Fruit fly (Drosophila melanogaster) whole organism, embryonic: Measurements from ENCODE around the gene CG32487.

Source experiments
- Aef1 ChIP-seq: fragments of 200-800 bp; sonication (Bioruptor generic); IDR thresholded peaks from 3 replicates; pipeline ENCODE4 v1.3.6; 2022; ENCODE audit warnings: missing biosample characterization, missing genetic modification characterization
- CG10274 ChIP-seq: fragments of 200-800 bp; sonication (Bioruptor generic); optimal IDR thresholded peaks from 3 replicates; lab custom pipeline; 2017; ENCODE audit warnings: missing biosample characterization, mild to moderate bottlenecking, missing genetic modification characterization
- CG10366 ChIP-seq: fragments of 200-800 bp; sonication (Bioruptor generic); IDR thresholded peaks from 2 replicates; pipeline ENCODE4 v1.3.6; 2022; ENCODE audit warnings: missing biosample characterization, missing genetic modification characterization
- CG11560 ChIP-seq: fragments of 200-800 bp; sonication (Bioruptor generic); IDR thresholded peaks from 3 replicates; pipeline ENCODE4 v1.3.6; 2022; ENCODE audit warnings: missing biosample characterization, missing genetic modification characterization
- CG12155 ChIP-seq: fragments of 200-800 bp; sonication (Bioruptor generic); optimal IDR thresholded peaks from 3 replicates; lab custom pipeline; 2016; ENCODE audit warnings: missing biosample characterization, missing genetic modification characterization
- CG12659 ChIP-seq: fragments of 200-800 bp; sonication (Bioruptor generic); optimal IDR thresholded peaks from 3 replicates; lab custom pipeline; 2017; ENCODE audit warnings: mild to moderate bottlenecking, missing biosample characterization, missing genetic modification reagents, missing genetic modification characterization
- CG13775 ChIP-seq: fragments of 200-800 bp; sonication (Bioruptor generic); optimal IDR thresholded peaks from 3 replicates; lab custom pipeline; 2017; ENCODE audit warnings: missing biosample characterization, mild to moderate bottlenecking, missing genetic modification characterization
- CG14965 ChIP-seq: fragments of 200-800 bp; sonication (Bioruptor generic); optimal IDR thresholded peaks from 2 replicates; lab custom pipeline; 2016; ENCODE audit warnings: missing biosample characterization, missing genetic modification characterization, borderline replicate concordance
- CG15601 ChIP-seq: fragments of 200-800 bp; sonication (Bioruptor generic); optimal IDR thresholded peaks from 3 replicates; lab custom pipeline; 2019; ENCODE audit warnings: missing biosample characterization, mild to moderate bottlenecking, missing genetic modification characterization, moderate library complexity
- CG18011 ChIP-seq: fragments of 200-800 bp; sonication (Bioruptor generic); optimal IDR thresholded peaks from 2 replicates; lab custom pipeline; 2017; ENCODE audit warnings: missing biosample characterization, missing genetic modification characterization, mild to moderate bottlenecking, moderate library complexity, missing genotype
- CG18619 ChIP-seq: fragments of 200-800 bp; sonication (Bioruptor generic); optimal IDR thresholded peaks from 3 replicates; lab custom pipeline; 2017; ENCODE audit warnings: missing biosample characterization, mild to moderate bottlenecking, missing genetic modification characterization
- CG31441 ChIP-seq: fragments of 200-800 bp; sonication (Bioruptor generic); IDR thresholded peaks from 2 replicates; pipeline ENCODE4 v1.3.6; 2022; ENCODE audit warnings: missing biosample characterization, missing genetic modification characterization
- CG33557 ChIP-seq: fragments of 200-800 bp; sonication (Bioruptor generic); optimal IDR thresholded peaks from 2 replicates; lab custom pipeline; 2019; ENCODE audit warnings: missing biosample characterization, mild to moderate bottlenecking, missing genetic modification characterization, moderate library complexity
- CG6272 ChIP-seq: fragments of 200-800 bp; sonication (Bioruptor generic); IDR thresholded peaks from 2 replicates; pipeline ENCODE4 v1.3.6; 2022; ENCODE audit warnings: missing biosample characterization, missing genetic modification characterization
- CG6654 ChIP-seq: fragments of 200-800 bp; sonication (Bioruptor generic); optimal IDR thresholded peaks from 2 replicates; lab custom pipeline; 2017; ENCODE audit warnings: missing biosample characterization, mild to moderate bottlenecking, missing genetic modification characterization
- CG8765 ChIP-seq: fragments of 200-800 bp; sonication (Bioruptor generic); IDR thresholded peaks from 2 replicates; pipeline ENCODE4 v1.3.6; 2022; ENCODE audit warnings: missing biosample characterization, missing genetic modification characterization
- CG9215 ChIP-seq: fragments of 200-800 bp; sonication (Bioruptor generic); IDR thresholded peaks from 2 replicates; pipeline ENCODE4 v1.3.6; 2022; ENCODE audit warnings: missing biosample characterization, missing genetic modification characterization
- CG9437 ChIP-seq: fragments of 200-800 bp; sonication (Bioruptor generic); optimal IDR thresholded peaks from 2 replicates; lab custom pipeline; 2018; ENCODE audit warnings: missing biosample characterization, mild to moderate bottlenecking, missing genetic modification characterization
- CG9727 ChIP-seq: fragments of 200-800 bp; sonication (Bioruptor generic); optimal IDR thresholded peaks from 3 replicates; lab custom pipeline; 2017; ENCODE audit warnings: missing biosample characterization, mild to moderate bottlenecking, missing genetic modification characterization
- Deaf1 ChIP-seq: fragments of 200-800 bp; optimal IDR thresholded peaks from 3 replicates; lab custom pipeline; 2019; ENCODE audit warnings: missing biosample characterization, mild to moderate bottlenecking, missing genetic modification characterization, moderate library complexity
- Drgx ChIP-seq: fragments of 200-800 bp; sonication (Bioruptor generic); IDR thresholded peaks from 2 replicates; pipeline ENCODE4 v1.3.6; 2022; ENCODE audit warnings: missing biosample characterization, missing genetic modification characterization
- E2f1 ChIP-seq: fragments of 200-800 bp; sonication (Bioruptor generic); IDR thresholded peaks from 2 replicates; pipeline ENCODE4 v1.3.6; 2022; ENCODE audit warnings: missing biosample characterization, missing genetic modification characterization
- Fer3 ChIP-seq: fragments of 200-800 bp; sonication (Bioruptor generic); optimal IDR thresholded peaks from 2 replicates; lab custom pipeline; 2018; ENCODE audit warnings: missing biosample characterization, mild to moderate bottlenecking, missing genetic modification characterization, moderate library complexity
- Gsc ChIP-seq: fragments of 200-800 bp; sonication (Bioruptor generic); IDR thresholded peaks from 2 replicates; pipeline ENCODE4 v1.3.6; 2022; ENCODE audit warnings: missing biosample characterization, missing genetic modification characterization
- Hand ChIP-seq: fragments of 200-800 bp; sonication (Bioruptor generic); optimal IDR thresholded peaks from 2 replicates; lab custom pipeline; 2017; ENCODE audit warnings: mild to moderate bottlenecking, missing biosample characterization, missing genetic modification reagents, missing genetic modification characterization
- HmgD ChIP-seq: fragments of 200-800 bp; sonication (Bioruptor generic); optimal IDR thresholded peaks from 3 replicates; lab custom pipeline; 2016; ENCODE audit warnings: missing biosample characterization, missing genetic modification characterization
- Hr3 ChIP-seq: fragments of 200-800 bp; sonication (Bioruptor generic); optimal IDR thresholded peaks from 3 replicates; lab custom pipeline; 2016; ENCODE audit warnings: missing biosample characterization, missing genetic modification characterization
- NC2β ChIP-seq: fragments of 200-800 bp; sonication (Bioruptor generic); optimal IDR thresholded peaks from 2 replicates; lab custom pipeline; 2016; ENCODE audit warnings: missing biosample characterization, missing genetic modification characterization
- Nf-YB ChIP-seq: fragments of 200-800 bp; sonication (Bioruptor generic); optimal IDR thresholded peaks from 3 replicates; lab custom pipeline; 2019; ENCODE audit warnings: missing biosample characterization, mild to moderate bottlenecking, missing genetic modification characterization, moderate library complexity
- Oaz ChIP-seq: fragments of 200-800 bp; sonication (Bioruptor generic); IDR thresholded peaks from 2 replicates; pipeline ENCODE4 v1.3.6; 2022; ENCODE audit warnings: missing biosample characterization, missing genetic modification characterization
- PHDP ChIP-seq: fragments of 200-800 bp; sonication (Bioruptor generic); optimal IDR thresholded peaks from 3 replicates; lab custom pipeline; 2018; ENCODE audit warnings: missing biosample characterization, mild to moderate bottlenecking, missing genetic modification characterization, moderate library complexity
- Pdp1 ChIP-seq, 2 experiments: fragments of 200-800 bp; sonication (Bioruptor generic); optimal IDR thresholded peaks; 3 replicates each; lab custom pipeline; 2016; ENCODE audit warnings: missing biosample characterization in 2 of 2, missing genetic modification characterization in 2 of 2, mild to moderate bottlenecking in 1 of 2, moderate library complexity in 1 of 2
- Ptx1 ChIP-seq: fragments of 200-800 bp; sonication (Bioruptor generic); IDR thresholded peaks from 2 replicates; pipeline ENCODE4 v1.3.6; 2022; ENCODE audit warnings: missing biosample characterization, missing genetic modification characterization
- Six4 ChIP-seq: fragments of 200-800 bp; sonication (Bioruptor generic); optimal IDR thresholded peaks from 2 replicates; lab custom pipeline; 2016; ENCODE audit warnings: missing biosample characterization, missing genetic modification characterization
- Ssrp ChIP-seq: fragments of 200-800 bp; sonication (Bioruptor generic); optimal IDR thresholded peaks from 2 replicates; lab custom pipeline; 2018; ENCODE audit warnings: missing biosample characterization, mild to moderate bottlenecking, missing genetic modification characterization, moderate library complexity
- Vsx1 ChIP-seq: fragments of 200-800 bp; sonication (Bioruptor generic); optimal IDR thresholded peaks from 2 replicates; lab custom pipeline; 2017; ENCODE audit warnings: missing biosample characterization, mild to moderate bottlenecking, missing genetic modification characterization, missing genetic modification reagents
- bcd ChIP-seq: fragments of 200-800 bp; sonication (Bioruptor generic); optimal IDR thresholded peaks from 2 replicates; lab custom pipeline; 2017; ENCODE audit warnings: missing biosample characterization, mild to moderate bottlenecking, missing genetic modification characterization
- cg ChIP-seq: fragments of 200-800 bp; sonication (Bioruptor generic); optimal IDR thresholded peaks from 3 replicates; lab custom pipeline; 2019; ENCODE audit warnings: missing biosample characterization, mild to moderate bottlenecking, missing genetic modification characterization, moderate library complexity
- disco-r ChIP-seq: fragments of 200-800 bp; sonication (Bioruptor generic); optimal IDR thresholded peaks from 2 replicates; lab custom pipeline; 2016; ENCODE audit warnings: missing biosample characterization, missing genetic modification characterization
- dmrt11E ChIP-seq: fragments of 200-800 bp; sonication (Bioruptor generic); optimal IDR thresholded peaks from 3 replicates; lab custom pipeline; 2018; ENCODE audit warnings: missing biosample characterization, mild to moderate bottlenecking, missing genetic modification characterization, moderate library complexity
- ems ChIP-seq: fragments of 200-800 bp; sonication (Bioruptor generic); optimal IDR thresholded peaks from 3 replicates; lab custom pipeline; 2016; ENCODE audit warnings: missing biosample characterization, missing genetic modification characterization
- lola ChIP-seq, 3 experiments: fragments of >200 bp in 2 of 3; fragments of 200-800 bp in 1 of 3; sonication (Bioruptor generic) in 1 of 3; optimal IDR thresholded peaks; 2 replicates each; lab custom pipeline; 2017 to 2019; ENCODE audit warnings: missing biosample characterization in 3 of 3, missing genetic modification characterization in 3 of 3, mild to moderate bottlenecking in 1 of 3, moderate library complexity in 1 of 3
- oc ChIP-seq: fragments of 200-800 bp; sonication (Bioruptor generic); optimal IDR thresholded peaks from 2 replicates; lab custom pipeline; 2018; ENCODE audit warnings: missing biosample characterization, mild to moderate bottlenecking, missing genetic modification characterization, moderate library complexity
- org-1 ChIP-seq: fragments of 200-800 bp; sonication (Bioruptor generic); optimal IDR thresholded peaks from 2 replicates; lab custom pipeline; 2017; ENCODE audit warnings: missing biosample characterization, missing genetic modification characterization
- pan ChIP-seq, 4 experiments: fragments of >200 bp in 3 of 4; fragments of 200-800 bp in 1 of 4; sonication (Bioruptor generic) in 1 of 4; optimal IDR thresholded peaks in 3 of 4; IDR thresholded peaks in 1 of 4; 2 replicates each; pipeline versions ENCODE4 v1.3.6 to Lab custom; 2017 to 2022; ENCODE audit warnings: missing biosample characterization in 2 of 4, missing genetic modification characterization in 2 of 4, mixed read lengths in 1 of 4
- phol ChIP-seq: fragments of 200-800 bp; sonication (Bioruptor generic); optimal IDR thresholded peaks from 3 replicates; lab custom pipeline; 2018; ENCODE audit warnings: missing biosample characterization, mild to moderate bottlenecking, missing genetic modification characterization, moderate library complexity
- pita ChIP-seq: fragments of 200-800 bp; sonication (Bioruptor generic); optimal IDR thresholded peaks from 2 replicates; lab custom pipeline; 2017; ENCODE audit warnings: missing biosample characterization, mild to moderate bottlenecking, missing genetic modification characterization
- sna ChIP-seq: fragments of 200-800 bp; sonication (Bioruptor generic); IDR thresholded peaks from 2 replicates; pipeline ENCODE4 v1.3.6; 2022; ENCODE audit warnings: missing biosample characterization, missing genetic modification characterization; ENCODE audit not compliant: partially characterized antibody
- toy ChIP-seq: fragments of 200-800 bp; sonication (Bioruptor generic); IDR thresholded peaks from 2 replicates; pipeline ENCODE4 v1.3.6; 2022; ENCODE audit warnings: missing biosample characterization, missing genetic modification characterization

Gene CG32487

DNA sequence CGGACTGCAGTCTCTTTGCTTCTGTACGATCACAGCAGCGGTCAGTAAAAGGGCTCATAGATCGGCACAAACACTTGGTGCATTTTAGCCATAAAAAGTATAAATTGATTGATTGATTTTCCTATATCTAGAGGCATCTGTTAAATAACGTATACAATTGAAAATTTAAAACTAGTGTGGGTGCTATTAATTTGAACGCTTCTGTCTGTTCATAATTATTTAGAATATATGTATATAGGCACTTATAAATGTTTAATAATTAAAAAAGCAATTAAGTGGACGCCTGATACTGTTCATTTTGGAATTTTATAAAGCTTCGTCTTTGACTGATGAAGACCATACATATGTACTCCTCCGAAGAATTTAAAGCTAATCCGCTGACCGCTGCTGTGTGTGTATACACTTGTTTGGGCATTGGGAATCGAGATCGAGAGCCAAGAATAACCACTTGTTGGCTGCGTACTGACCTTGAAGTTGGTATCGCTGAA lies 28.2 kb upstream of the CG32487 start (continued):
- TF ChIP-seq CG18619 (peak; percentile 32), pan (optimal IDR thresholded peaks at IDR 0.05; lab: Kevin White, UChicago) (no peak), pan (GFP tag; optimal IDR thresholded peaks at IDR 0.05 in 1 of 2, IDR thresholded peaks at IDR 0.05 in 1 of 2) (peak in 1 of 2 experiments; percentile 60), Six4 (GFP tag; lab: Kevin White, UChicago) (peak; percentile 5), CG31441 (GFP tag; lab: Robert Waterston, UW) (peak; percentile 57; the same call in 1 of the 2 replicates), CG6654 (no peak), lola (GFP tag; optimal IDR thresholded peaks at IDR 0.05; lab: Kevin White, UChicago) (peak in 1 of 3 experiments; percentile 22), oc (no peak), Vsx1 (GFP tag; lab: Kevin White, UChicago) (no peak), ems (GFP tag; lab: Kevin White, UChicago) (no peak), toy (GFP tag; lab: Robert Waterston, UW) (no peak), Deaf1 (no peak), Fer3 (peak; percentile 2), CG9727 (GFP tag; lab: Kevin White, UChicago) (peak; percentile 43), CG12155 (GFP tag; lab: Kevin White, UChicago) (peak; percentile 24), CG9437 (GFP tag; lab: Kevin White, UChicago) (peak; percentile 22), PHDP (tag; lab: Kevin White, UChicago) (peak; percentile 42), CG14965 (GFP tag; lab: Kevin White, UChicago) (no peak), phol (tag; lab: Kevin White, UChicago) (peak; percentile 20), E2f1 (peak; percentile 41; the same call in 1 of the 2 replicates), Nf-YB (peak; percentile 12), CG15601 (tag; lab: Kevin White, UChicago) (peak; percentile 11), cg (GFP tag; lab: Kevin White, UChicago) (no peak), CG18011 (GFP tag; lab: Kevin White, UChicago) (peak; percentile 10), Oaz (GFP tag; lab: Robert Waterston, UW) (no peak), Ptx1 (GFP tag; lab: Robert Waterston, UW) (peak; percentile 56), CG11560 (no peak), Ssrp (peak; percentile 26), CG9215 (peak; percentile 5; the same call in 1 of the 2 replicates), Pdp1 (GFP tag; optimal IDR thresholded peaks at IDR 0.05; lab: Kevin White, UChicago) (peak in 1 of 2 experiments; percentile 3), Drgx (GFP tag; lab: Robert Waterston, UW) (peak; percentile 65; the same call in 1 of the 2 replicates), CG10274 (GFP tag; lab: Kevin White, UChicago) (no peak), dmrt11E (tag; lab: Kevin White, UChicago) (peak; percentile 28), disco-r (GFP tag; lab: Kevin White, UChicago) (no peak), CG33557 (GFP tag; lab: Kevin White, UChicago) (no peak), org-1 (GFP tag; lab: Kevin White, UChicago) (peak; percentile 26), HmgD (GFP tag; lab: Kevin White, UChicago) (no peak), CG8765 (GFP tag; lab: Robert Waterston, UW) (0 out of 2 replicates have a peak, but pooled peaks have one; percentile 41), NC2β (GFP tag; lab: Kevin White, UChicago) (no peak), Hr3 (GFP tag; lab: Kevin White, UChicago) (peak; percentile 35), pita (no peak), CG6272 (GFP tag; lab: Robert Waterston, UW) (0 out of 2 replicates have a peak, but pooled peaks have one; percentile 4), bcd (GFP tag; lab: Kevin White, UChicago) (peak; percentile 47), sna (no peak), CG10366 (GFP tag; lab: Robert Waterston, UW) (0 out of 2 replicates have a peak, but pooled peaks have one; percentile 16), Hand (GFP tag; lab: Kevin White, UChicago) (peak; percentile 18), CG13775 (GFP tag; lab: Kevin White, UChicago) (peak; percentile 17), Gsc (GFP tag; lab: Robert Waterston, UW) (no peak), Aef1 (GFP tag; lab: Robert Waterston, UW) (peak; percentile 25; the same call in 1 of the 3 replicates), CG12659 (GFP tag; lab: Kevin White, UChicago) (peak; percentile 40)
